Worm (Caenorhabditis elegans): ENCODE results near the gene Y53C12A.11.

The Y53C12A.11 gene

DNA sequence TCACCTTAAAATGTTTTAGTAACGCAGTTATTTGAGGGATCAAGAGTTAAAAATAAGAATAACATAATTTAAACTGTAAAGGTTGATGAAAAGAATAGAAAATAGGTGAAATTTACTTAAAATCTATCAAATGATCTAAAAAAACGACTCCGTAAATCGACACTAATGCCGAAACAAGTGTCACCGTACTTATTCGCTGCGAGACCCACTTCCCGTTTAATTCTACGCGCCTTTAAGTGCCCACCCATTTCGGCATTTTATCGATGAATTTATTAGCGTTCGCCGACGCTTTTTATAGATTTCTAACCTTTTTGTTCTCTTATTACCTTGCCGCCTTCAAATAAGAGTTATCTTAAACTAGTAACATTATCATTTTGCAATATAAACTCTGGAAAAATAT lies 27.6 kb upstream of the Y53C12A.11 start, which contains the start of the genes Y53C12B.1 and nos-3:
Gene Y53C12B.1, minus strand, starts transcription at position 10 of the 400 bp plus-strand sequence.
Gene nos-3, plus strand, starts transcription at position 248 of the 400 bp plus-strand sequence.
- TF ChIP-seq mes-2 (tag; optimal IDR thresholded peaks at IDR 0.05; ENCODE audit: poor library complexity, severe bottlenecking) (peak; percentile 92), lin-38 (GFP tag; IDR thresholded peaks at IDR 0.05) (peak; percentile 54), lin-13 (GFP tag; optimal IDR thresholded peaks at IDR 0.05) (peak; percentile 59), mxl-2 (GFP tag; conservative IDR thresholded peaks at IDR 0.05) (no peak), arid-1 (GFP tag; conservative IDR thresholded peaks at IDR 0.05) (peak; percentile 57; the same call in 1 of the 2 replicates), ceh-20 (GFP tag; IDR thresholded peaks at IDR 0.05) (0 out of 2 replicates have a peak, but pooled peaks have one; percentile 13), dmd-6 (GFP tag; IDR thresholded peaks at IDR 0.05) (peak; percentile 41), ztf-11 (tag; optimal IDR thresholded peaks at IDR 0.05) (no peak), nhr-111 (GFP tag; optimal IDR thresholded peaks at IDR 0.05) (no peak), nhr-6 (tag; optimal IDR thresholded peaks at IDR 0.05) (peak; percentile 68), R02D3.7 (tag; optimal IDR thresholded peaks at IDR 0.05) (peak; percentile 88), hmg-1.1 (GFP tag; IDR thresholded peaks at IDR 0.05) (peak; percentile 56), php-3 (GFP tag; IDR thresholded peaks at IDR 0.05) (0 out of 2 replicates have a peak, but pooled peaks have one; percentile 16), rbr-2 (tag; optimal IDR thresholded peaks at IDR 0.05) (peak; percentile 45), ceh-32 (tag; optimal IDR thresholded peaks at IDR 0.05; ENCODE audit: poor library complexity) (no peak), ama-1 (optimal IDR thresholded peaks at IDR 0.05) (peak; percentile 54), nhr-11 (tag; optimal IDR thresholded peaks at IDR 0.05) (peak; percentile 88), nhr-25 (tag; optimal IDR thresholded peaks at IDR 0.05; ENCODE audit: borderline replicate concordance, insufficient read depth) (peak; percentile 85), hif-1 (tag; optimal IDR thresholded peaks at IDR 0.05) (peak in 1 of 2 experiments; percentile 45), pha-4 (GFP tag; IDR thresholded peaks at IDR 0.05) (no peak), pha-4 (tag; optimal IDR thresholded peaks at IDR 0.05) (peak; percentile 79), nhr-77 (tag; optimal IDR thresholded peaks at IDR 0.05) (peak; percentile 59), D1046.2 (GFP tag; IDR thresholded peaks at IDR 0.05) (peak; percentile 97), unc-130 (GFP tag; optimal IDR thresholded peaks at IDR 0.05) (peak; percentile 5), hlh-30 (tag; optimal IDR thresholded peaks at IDR 0.05; ENCODE audit: insufficient read depth) (peak; percentile 76), fkh-10 (GFP tag; optimal IDR thresholded peaks at IDR 0.05) (peak; percentile 24), dve-1 (tag; optimal IDR thresholded peaks at IDR 0.05; ENCODE audit: insufficient read depth) (peak; percentile 73), unc-62 (GFP tag; optimal IDR thresholded peaks at IDR 0.05 in 1 of 2) (peak in 1 of 2 experiments; percentile 88), unc-62 (tag; optimal IDR thresholded peaks at IDR 0.05) (no peak), attf-4 (tag; optimal IDR thresholded peaks at IDR 0.05) (no peak), tag-97 (GFP tag; IDR thresholded peaks at IDR 0.05) (no peak), T20F7.1 (GFP tag; optimal IDR thresholded peaks at IDR 0.05) (peak; percentile 68), T26A8.4 (GFP tag; IDR thresholded peaks at IDR 0.05) (peak; percentile 12; the same call in 1 of the 2 replicates), zag-1 (tag; optimal IDR thresholded peaks at IDR 0.05) (no peak), F37D6.2 (tag; optimal IDR thresholded peaks at IDR 0.05) (no peak), daf-8 (GFP tag; IDR thresholded peaks at IDR 0.05) (no peak), lsy-2 (tag; optimal IDR thresholded peaks at IDR 0.05) (peak; percentile 95 to 99), dpl-1 (GFP tag; optimal IDR thresholded peaks at IDR 0.05) (peak; percentile 80), dmd-9 (GFP tag; IDR thresholded peaks at IDR 0.05) (no peak), mep-1 (tag; optimal IDR thresholded peaks at IDR 0.05) (peak; percentile 80), F10B5.3 (tag; optimal IDR thresholded peaks at IDR 0.05) (no peak), daf-16 (GFP tag; optimal IDR thresholded peaks at IDR 0.05) (no peak), daf-16 (tag; optimal IDR thresholded peaks at IDR 0.05) (peak; percentile 51), tra-1 (GFP tag; IDR thresholded peaks at IDR 0.05) (0 out of 2 replicates have a peak, but pooled peaks have one; percentile 34), ztf-7 (tag; optimal IDR thresholded peaks at IDR 0.05) (peak; percentile 20), nhr-28 (tag; optimal IDR thresholded peaks at IDR 0.05) (peak; percentile 55), hlh-11 (tag; optimal IDR thresholded peaks at IDR 0.05) (peak; percentile 62), nhr-48 (tag; optimal IDR thresholded peaks at IDR 0.05) (no peak)

All from whole organism, L4 larva.